Fruit fly (Drosophila melanogaster) whole organism, wandering third instar larva: ENCODE results near the gene CG14212.

Experiments
- Abd-B ChIP-seq: fragments of >200 bp; optimal IDR thresholded peaks from 2 replicates; lab custom pipeline; 2017; ENCODE audit warnings: missing biosample characterization, missing genetic modification characterization
- CG32264 ChIP-seq: fragments of 200-800 bp; sonication (Bioruptor generic); optimal IDR thresholded peaks from 2 replicates; lab custom pipeline; 2016; ENCODE audit warnings: missing biosample characterization, missing genetic modification characterization
- CrebA ChIP-seq: fragments of 200-800 bp; sonication (Bioruptor generic); optimal IDR thresholded peaks from 2 replicates; lab custom pipeline; 2016; ENCODE audit warnings: missing biosample characterization, mild to moderate bottlenecking, missing genetic modification characterization, borderline replicate concordance
- Dfd ChIP-seq: fragments of >200 bp; optimal IDR thresholded peaks from 2 replicates; lab custom pipeline; 2017; ENCODE audit warnings: missing biosample characterization, missing genetic modification characterization
- Dif ChIP-seq: fragments of 200-275, 200-300 bp; sonication (Bioruptor generic); optimal IDR thresholded peaks from 2 replicates; lab custom pipeline; 2018; ENCODE audit warnings: missing biosample characterization, missing genetic modification characterization; ENCODE audit not compliant: partially characterized antibody
- GATAd ChIP-seq: sonication (Bioruptor generic); optimal IDR thresholded peaks from 2 replicates; lab custom pipeline; 2016; ENCODE audit warnings: missing biosample characterization, missing genetic modification characterization
- HLH106 ChIP-seq: fragments of 200-800 bp; optimal IDR thresholded peaks from 3 replicates; lab custom pipeline; 2019; ENCODE audit warnings: missing biosample characterization, mild to moderate bottlenecking, missing genetic modification characterization, moderate library complexity
- Hnf4 ChIP-seq: fragments of 200-800 bp; sonication (Bioruptor generic); optimal IDR thresholded peaks from 2 replicates; lab custom pipeline; 2016; ENCODE audit warnings: missing biosample characterization, mild to moderate bottlenecking, missing genetic modification characterization
- Hr78 ChIP-seq: fragments of >200 bp; optimal IDR thresholded peaks from 2 replicates; lab custom pipeline; 2017; ENCODE audit warnings: missing biosample characterization, missing genetic modification characterization
- Hr83 ChIP-seq: fragments of 200-300 bp; sonication (Bioruptor generic); optimal IDR thresholded peaks from 2 replicates; lab custom pipeline; 2016; ENCODE audit warnings: missing biosample characterization, mild to moderate bottlenecking, missing genetic modification characterization, moderate library complexity; ENCODE audit not compliant: poor library complexity, severe bottlenecking
- Jra ChIP-seq: sonication (Bioruptor generic); optimal IDR thresholded peaks from 2 replicates; lab custom pipeline; 2016; ENCODE audit warnings: missing biosample characterization, missing genetic modification characterization
- Mio ChIP-seq: sonication (Bioruptor generic); optimal IDR thresholded peaks from 2 replicates; lab custom pipeline; 2016; ENCODE audit warnings: missing biosample characterization, missing genetic modification characterization
- Myc ChIP-seq: fragments of >200 bp; optimal IDR thresholded peaks from 2 replicates; lab custom pipeline; 2017
- N ChIP-seq: fragments of >200 bp; optimal IDR thresholded peaks from 2 replicates; lab custom pipeline; 2018; ENCODE audit warnings: missing biosample characterization, missing external identifiers, missing genetic modification characterization
- Rel ChIP-seq, 2 experiments: fragments of 200-800 bp; sonication (Bioruptor generic) in 1 of 2; optimal IDR thresholded peaks; 2 replicates in 1 of 2; 3 replicates in 1 of 2; lab custom pipeline; 2016 to 2019; ENCODE audit warnings: mild to moderate bottlenecking in 2 of 2, missing biosample characterization in 2 of 2, missing genetic modification characterization in 2 of 2, moderate library complexity in 1 of 2
- Sp1 ChIP-seq: fragments of 200-800 bp; sonication (Bioruptor generic); optimal IDR thresholded peaks from 3 replicates; lab custom pipeline; 2019; ENCODE audit warnings: missing biosample characterization, mild to moderate bottlenecking, missing genetic modification characterization, moderate library complexity
- Vsx2 ChIP-seq: fragments of 200-300, 225-300 bp; sonication (Bioruptor generic); optimal IDR thresholded peaks from 2 replicates; lab custom pipeline; 2018; ENCODE audit warnings: missing biosample characterization, missing genetic modification characterization; ENCODE audit not compliant: partially characterized antibody
- br ChIP-seq: fragments of 200-800 bp; sonication (Bioruptor generic); optimal IDR thresholded peaks from 2 replicates; lab custom pipeline; 2016; ENCODE audit warnings: missing biosample characterization, missing genetic modification characterization
- brk ChIP-seq: fragments of 200-800 bp; sonication (Bioruptor generic); optimal IDR thresholded peaks from 2 replicates; lab custom pipeline; 2016; ENCODE audit warnings: missing biosample characterization, mild to moderate bottlenecking, missing genetic modification characterization
- dl ChIP-seq, 2 experiments: fragments of 175-275, 200-275 bp in 1 of 2; fragments of 200-275 bp in 1 of 2; sonication (Bioruptor generic); optimal IDR thresholded peaks; lab custom pipeline; 2018; ENCODE audit warnings: mild to moderate bottlenecking in 2 of 2, missing biosample characterization in 2 of 2, missing genetic modification characterization in 2 of 2, moderate library complexity in 2 of 2; ENCODE audit not compliant: partially characterized antibody in 2 of 2, insufficient read depth in 1 of 2
- dsf ChIP-seq: sonication (Bioruptor generic); optimal IDR thresholded peaks from 2 replicates; lab custom pipeline; 2016; ENCODE audit warnings: missing biosample characterization, missing genetic modification characterization, borderline replicate concordance
- foxo ChIP-seq, 2 experiments: fragments of 200-800 bp; sonication (Bioruptor generic); optimal IDR thresholded peaks; 2 replicates in 1 of 2; 3 replicates in 1 of 2; lab custom pipeline; 2016 to 2017; ENCODE audit warnings: missing biosample characterization in 2 of 2, missing genetic modification characterization in 2 of 2
- fru ChIP-seq: fragments of 200-800 bp; sonication (Bioruptor generic); optimal IDR thresholded peaks from 3 replicates; lab custom pipeline; 2016; ENCODE audit warnings: missing biosample characterization, mild to moderate bottlenecking, missing genetic modification characterization
- h ChIP-seq: fragments of 200-800 bp; sonication (Bioruptor generic); optimal IDR thresholded peaks from 3 replicates; lab custom pipeline; 2016; ENCODE audit warnings: missing biosample characterization, mild to moderate bottlenecking, missing genetic modification characterization
- jim ChIP-seq: fragments of 175-275, 200-325 bp; sonication (Bioruptor generic); optimal IDR thresholded peaks from 2 replicates; lab custom pipeline; 2016; ENCODE audit warnings: missing biosample characterization, mild to moderate bottlenecking, missing genetic modification characterization
- lola ChIP-seq: fragments of >200 bp; optimal IDR thresholded peaks from 2 replicates; lab custom pipeline; 2017; ENCODE audit warnings: missing biosample characterization, missing genetic modification characterization
- pan ChIP-seq: fragments of >200 bp; optimal IDR thresholded peaks from 2 replicates; lab custom pipeline; 2017
- rgr ChIP-seq: fragments of 200-800 bp; sonication (Bioruptor generic); optimal IDR thresholded peaks from 3 replicates; lab custom pipeline; 2016; ENCODE audit warnings: missing biosample characterization, mild to moderate bottlenecking, missing genetic modification characterization
- sage ChIP-seq: fragments of 200-800 bp; sonication (Bioruptor generic); optimal IDR thresholded peaks from 2 replicates; lab custom pipeline; 2016; ENCODE audit warnings: missing biosample characterization, mild to moderate bottlenecking, missing genetic modification characterization
- tai ChIP-seq: sonication (Bioruptor generic); optimal IDR thresholded peaks from 2 replicates; lab custom pipeline; 2016; ENCODE audit warnings: missing biosample characterization, missing genetic modification characterization
- usp ChIP-seq: fragments of >200 bp; optimal IDR thresholded peaks from 2 replicates; lab custom pipeline; 2017; ENCODE audit warnings: missing biosample characterization, missing genetic modification characterization
- woc ChIP-seq: sonication (Bioruptor generic); optimal IDR thresholded peaks from 2 replicates; lab custom pipeline; 2016; ENCODE audit warnings: missing biosample characterization, mild to moderate bottlenecking, missing genetic modification characterization

CG14212 gene

dm6 chrX:19625405-19625804 lies at the start of gene CG14212:
CG14212 (plus strand) TSS chrX:19625705.
- TF ChIP-seq h = no peak
- TF ChIP-seq jim (GFP tag; lab: Kevin White, UChicago) = no peak
- no peak for TF ChIP-seq pan (lab: Kevin White, UChicago)
- TF ChIP-seq sage (GFP tag; lab: Kevin White, UChicago) = no peak
- TF ChIP-seq brk = no peak
- TF ChIP-seq Dif = no peak
- TF ChIP-seq CrebA (GFP tag; lab: Kevin White, UChicago) = no peak
- no peak for TF ChIP-seq br
- TF ChIP-seq foxo (GFP tag; optimal IDR thresholded peaks at IDR 0.05; lab: Kevin White, UChicago) = no peak
- TF ChIP-seq dl (GFP tag; optimal IDR thresholded peaks at IDR 0.05; lab: Kevin White, UChicago; ENCODE audit: insufficient read depth in 1 of 2, partially characterized antibody in 2 of 2) = no peak
- no peak for TF ChIP-seq Mio (GFP tag; lab: Kevin White, UChicago)
- TF ChIP-seq Vsx2 (GFP tag; lab: Kevin White, UChicago) = no peak
- no peak for TF ChIP-seq Dfd (GFP tag; lab: Kevin White, UChicago)
- no peak for TF ChIP-seq dsf (GFP tag; lab: Kevin White, UChicago)
- TF ChIP-seq fru = no peak
- TF ChIP-seq lola (GFP tag; lab: Kevin White, UChicago) = no peak
- TF ChIP-seq N = no peak
- TF ChIP-seq, all 38 proteins: peak for 0

dm6 chrX:19577940-19578632 lies 47.4 kb upstream of the CG14212 start:
- TF ChIP-seq Jra = no peak
- TF ChIP-seq Abd-B (GFP tag; lab: Kevin White, UChicago) = peak; percentile 8
- no peak for TF ChIP-seq dsf (GFP tag; lab: Kevin White, UChicago)
- no peak for TF ChIP-seq jim (GFP tag; lab: Kevin White, UChicago)
- peak; percentile 83 for TF ChIP-seq N

dm6 chrX:19578908-19579647 lies 46.4 kb upstream of the CG14212 start:
- peak; percentile 24 for TF ChIP-seq Hr78 (GFP tag; lab: Kevin White, UChicago)
- TF ChIP-seq rgr (GFP tag; lab: Kevin White, UChicago) = no peak
- peak; percentile 33 for TF ChIP-seq h
- TF ChIP-seq usp (GFP tag; lab: Kevin White, UChicago) = no peak
- TF ChIP-seq foxo (GFP tag; optimal IDR thresholded peaks at IDR 0.05; lab: Kevin White, UChicago) = peak in 1 of 2 experiments; percentile 33
- TF ChIP-seq Rel (GFP tag; optimal IDR thresholded peaks at IDR 0.05; lab: Kevin White, UChicago) = no peak
- TF ChIP-seq Rel (tag; optimal IDR thresholded peaks at IDR 0.05; lab: Kevin White, UChicago) = no peak
- TF ChIP-seq CG32264 (GFP tag; lab: Kevin White, UChicago) = no peak
- TF ChIP-seq dsf (GFP tag; lab: Kevin White, UChicago) = no peak
- TF ChIP-seq dl (GFP tag; optimal IDR thresholded peaks at IDR 0.05; lab: Kevin White, UChicago; ENCODE audit: insufficient read depth in 1 of 2, partially characterized antibody in 2 of 2) = no peak
- no peak for TF ChIP-seq Hr83 (GFP tag; lab: Kevin White, UChicago)
- TF ChIP-seq HLH106 (tag; lab: Kevin White, UChicago) = no peak
- TF ChIP-seq Abd-B (GFP tag; lab: Kevin White, UChicago) = peak; percentile 73
- no peak for TF ChIP-seq Myc (lab: Kevin White, UChicago)
- TF ChIP-seq woc (GFP tag; lab: Kevin White, UChicago) = no peak
- no peak for TF ChIP-seq GATAd
- no peak for TF ChIP-seq Hnf4 (GFP tag; lab: Kevin White, UChicago)
- TF ChIP-seq Vsx2 (GFP tag; lab: Kevin White, UChicago) = no peak
- no peak for TF ChIP-seq tai (GFP tag; lab: Kevin White, UChicago)
- no peak for TF ChIP-seq Sp1 (GFP tag; lab: Kevin White, UChicago)
- peak; percentile 89 for TF ChIP-seq N
